Worm (Caenorhabditis elegans) whole organism, L1 larva: ENCODE measurements around the gene F35F10.5.

Experiments
- aha-1 ChIP-seq: fragments of 150-350 bp; optimal IDR thresholded peaks from 2 replicates; lab custom pipeline; 2014; ENCODE audit warnings: missing biosample characterization, missing genetic modification characterization
- alr-1 ChIP-seq: fragments of 200-800 bp; sonication (Bioruptor generic); optimal IDR thresholded peaks from 2 replicates; lab custom pipeline; 2018; ENCODE audit warnings: borderline replicate concordance, mild to moderate bottlenecking, missing genetic modification characterization, missing compliant biosample characterization
- aly-2 ChIP-seq: fragments of 150-350 bp; optimal IDR thresholded peaks from 2 replicates; lab custom pipeline; 2014; ENCODE audit warnings: missing biosample characterization, missing genetic modification characterization
- blmp-1 ChIP-seq: fragments of 150-350 bp; optimal IDR thresholded peaks from 2 replicates; lab custom pipeline; 2014; ENCODE audit warnings: missing biosample characterization, missing genetic modification characterization
- ceh-8 ChIP-seq: fragments of 200-800 bp; sonication (Bioruptor generic); optimal IDR thresholded peaks from 2 replicates; lab custom pipeline; 2018; ENCODE audit warnings: mild to moderate bottlenecking, missing genetic modification characterization, moderate library complexity, missing compliant biosample characterization
- ceh-90 ChIP-seq: sonication (generic microtip); optimal IDR thresholded peaks from 2 replicates; lab custom pipeline; 2016; ENCODE audit warnings: missing genetic modification characterization, missing compliant biosample characterization
- dpl-1 ChIP-seq, 3 experiments: fragments of 150-350 bp in 2 of 3; sonication (generic microtip) in 1 of 3; optimal IDR thresholded peaks; 2 replicates each; lab custom pipeline; 2014 to 2017; ENCODE audit warnings: missing biosample characterization in 3 of 3, missing genetic modification characterization in 3 of 3, missing genetic modification reagents in 3 of 3
- efl-1 ChIP-seq, 4 experiments: fragments of 150-350 bp; optimal IDR thresholded peaks in 3 of 4; peaks in 1 of 4; 1 replicate in 1 of 4; 2 replicates in 3 of 4; lab custom pipeline; 2014; ENCODE audit warnings: missing biosample characterization in 2 of 4, missing genetic modification characterization in 2 of 4, missing genetic modification reagents in 2 of 4
- elt-3 ChIP-seq, 6 experiments: fragments of 150-350 bp in 1 of 6; sonication (generic microtip); optimal IDR thresholded peaks; 2 replicates each; lab custom pipeline; 2017 to 2018; ENCODE audit warnings: missing biosample characterization in 6 of 6, missing genetic modification characterization in 6 of 6, inconsistent platforms in 1 of 6
- ets-5 ChIP-seq: fragments of 200-800 bp; sonication (Bioruptor generic); IDR thresholded peaks from 2 replicates; pipeline ENCODE4 v1.3.6; 2022; ENCODE audit warnings: missing genetic modification characterization, missing compliant biosample characterization
- fkh-4 ChIP-seq: sonication (generic microtip); optimal IDR thresholded peaks from 2 replicates; lab custom pipeline; 2016; ENCODE audit warnings: missing compliant biosample characterization, missing genetic modification characterization, borderline replicate concordance
- hlh-17 ChIP-seq: fragments of 200-800 bp; sonication (Bioruptor generic); optimal IDR thresholded peaks from 2 replicates; lab custom pipeline; 2018; ENCODE audit warnings: missing genetic modification characterization, mild to moderate bottlenecking, missing compliant biosample characterization, moderate library complexity, borderline replicate concordance
- hlh-4 ChIP-seq: sonication (generic microtip); optimal IDR thresholded peaks from 2 replicates; lab custom pipeline; 2016; ENCODE audit warnings: mild to moderate bottlenecking, missing genetic modification characterization, missing compliant biosample characterization
- isw-1 ChIP-seq: fragments of 200-800 bp; sonication (Bioruptor generic); IDR thresholded peaks from 2 replicates; pipeline ENCODE4 v1.3.6; 2022; ENCODE audit warnings: missing genetic modification characterization, missing compliant biosample characterization
- jun-1 ChIP-seq: fragments of 150-350 bp; optimal IDR thresholded peaks from 2 replicates; lab custom pipeline; 2014; ENCODE audit warnings: missing biosample characterization, missing genetic modification reagents, missing genetic modification characterization
- lin-13 ChIP-seq: fragments of 150-350 bp; optimal IDR thresholded peaks from 2 replicates; lab custom pipeline; 2014; ENCODE audit warnings: missing biosample characterization, missing genetic modification reagents, missing genetic modification characterization
- lin-35 ChIP-seq, 2 experiments: fragments of 150-350 bp; optimal IDR thresholded peaks; 2 replicates each; lab custom pipeline; 2014; ENCODE audit warnings: missing biosample characterization in 2 of 2, missing genetic modification characterization in 2 of 2, missing genetic modification reagents in 2 of 2
- lin-39 ChIP-seq: fragments of 150-350 bp; optimal IDR thresholded peaks from 2 replicates; lab custom pipeline; 2014; ENCODE audit warnings: missing biosample characterization, missing genetic modification reagents, missing genetic modification characterization
- lir-3 ChIP-seq: sonication (generic microtip); optimal IDR thresholded peaks from 2 replicates; lab custom pipeline; 2016; ENCODE audit warnings: mild to moderate bottlenecking, missing genetic modification characterization, moderate library complexity, missing compliant biosample characterization; ENCODE audit not compliant: poor library complexity
- mdl-1 ChIP-seq, 2 experiments: fragments of 150-350 bp; optimal IDR thresholded peaks; 2 replicates each; lab custom pipeline; 2014 to 2017; ENCODE audit warnings: missing biosample characterization in 2 of 2, missing genetic modification characterization in 2 of 2, inconsistent platforms in 1 of 2
- mef-2 ChIP-seq: fragments of 150-350 bp; optimal IDR thresholded peaks from 2 replicates; lab custom pipeline; 2014; ENCODE audit warnings: missing biosample characterization, missing genetic modification characterization
- mep-1 ChIP-seq: fragments of 150-350 bp; optimal IDR thresholded peaks from 2 replicates; lab custom pipeline; 2014; ENCODE audit warnings: missing biosample characterization, missing genetic modification characterization
- nhr-12 ChIP-seq: sonication (generic microtip); optimal IDR thresholded peaks from 2 replicates; lab custom pipeline; 2017; ENCODE audit warnings: missing biosample characterization, missing genetic modification characterization
- nhr-28 ChIP-seq: fragments of 150-350 bp; optimal IDR thresholded peaks from 2 replicates; lab custom pipeline; 2014; ENCODE audit warnings: missing biosample characterization, missing genetic modification characterization
- nhr-47 ChIP-seq: sonication (generic microtip); optimal IDR thresholded peaks from 2 replicates; lab custom pipeline; 2016; ENCODE audit warnings: mild to moderate bottlenecking, missing genetic modification characterization, moderate library complexity, missing compliant biosample characterization
- nhr-90 ChIP-seq: sonication (generic microtip); optimal IDR thresholded peaks from 2 replicates; lab custom pipeline; 2016; ENCODE audit warnings: mild to moderate bottlenecking, missing genetic modification characterization, missing compliant biosample characterization; ENCODE audit not compliant: poor library complexity
- pag-3 ChIP-seq: sonication (generic microtip); optimal IDR thresholded peaks from 2 replicates; lab custom pipeline; 2017; ENCODE audit warnings: missing genetic modification characterization, mild to moderate bottlenecking, missing compliant biosample characterization, antibody characterized with exemption, borderline replicate concordance; ENCODE audit not compliant: insufficient read depth
- sptf-1 ChIP-seq: fragments of 150-350 bp; optimal IDR thresholded peaks from 2 replicates; lab custom pipeline; 2014; ENCODE audit warnings: missing biosample characterization, missing genetic modification characterization
- tbx-2 ChIP-seq: sonication (generic microtip); optimal IDR thresholded peaks from 2 replicates; lab custom pipeline; 2016; ENCODE audit warnings: missing genetic modification characterization, missing compliant biosample characterization
- unc-130 ChIP-seq: fragments of 150-350 bp; optimal IDR thresholded peaks from 2 replicates; lab custom pipeline; 2017; ENCODE audit warnings: missing biosample characterization, missing genetic modification characterization, inconsistent platforms
- unc-30 ChIP-seq: sonication (generic microtip); optimal IDR thresholded peaks from 2 replicates; lab custom pipeline; 2017; ENCODE audit warnings: missing biosample characterization, missing genetic modification characterization
- unc-98 ChIP-seq: fragments of 200-800 bp; sonication (Bioruptor generic); IDR thresholded peaks from 2 replicates; pipeline ENCODE4 v1.3.6; 2022; ENCODE audit warnings: missing genetic modification characterization, missing compliant biosample characterization
- zip-4 ChIP-seq: fragments of 200-800 bp; sonication (Bioruptor generic); optimal IDR thresholded peaks from 2 replicates; lab custom pipeline; 2018; ENCODE audit warnings: mild to moderate bottlenecking, missing genetic modification characterization, moderate library complexity, missing compliant biosample characterization
- ztf-11 ChIP-seq, 2 experiments: sonication (generic microtip); optimal IDR thresholded peaks; 2 replicates each; lab custom pipeline; 2016 to 2017; ENCODE audit warnings: missing genetic modification characterization in 2 of 2, missing biosample characterization in 1 of 2, missing compliant biosample characterization in 1 of 2
- ztf-4 ChIP-seq: fragments of 150-350 bp; optimal IDR thresholded peaks from 2 replicates; lab custom pipeline; 2014; ENCODE audit warnings: missing biosample characterization, missing genetic modification characterization

Gene F35F10.5

ce11 chrV:3287330-3287729, 2.6 kb downstream of the F35F10.5 start, which contains the start of gene F35F10.7:
Gene F35F10.7, minus strand, starts transcription at chrV:3287430.
- TF ChIP-seq mdl-1 (tag; optimal IDR thresholded peaks at IDR 0.05; lab: Kevin White, UChicago) (no peak), aha-1 (no peak), fkh-4 (tag; lab: Kevin White, UChicago) (no peak)
- TF ChIP-seq, all 84 proteins: peak for 0

ce11 chrV:3288134-3288533, 3.4 kb downstream of the F35F10.5 start:
- TF ChIP-seq dpl-1 (GFP tag; optimal IDR thresholded peaks at IDR 0.05; lab: Kevin White, UChicago): no peak
- no peak for TF ChIP-seq ztf-4
- TF ChIP-seq efl-1 (optimal IDR thresholded peaks at IDR 0.05; lab: Kevin White, UChicago): no peak
- TF ChIP-seq efl-1 (GFP tag; optimal IDR thresholded peaks at IDR 0.05 in 1 of 2; lab: Kevin White, UChicago): no peak
- no peak for TF ChIP-seq ceh-90
- no peak for TF ChIP-seq isw-1 (GFP tag; lab: Robert Waterston, UW)
- TF ChIP-seq jun-1: no peak
- TF ChIP-seq nhr-90 (tag; lab: Kevin White, UChicago): no peak
- no peak for TF ChIP-seq lin-39 (tag; lab: Kevin White, UChicago)
- no peak for TF ChIP-seq elt-3 (tag; optimal IDR thresholded peaks at IDR 0.05; lab: Kevin White, UChicago)
- no peak for TF ChIP-seq blmp-1 (tag; lab: Kevin White, UChicago)
- TF ChIP-seq pag-3: no peak

- TF ChIP-seq alr-1 (tag; lab: Kevin White, UChicago) (no peak), aly-2 (tag; lab: Kevin White, UChicago) (no peak), zip-4 (GFP tag; lab: Kevin White, UChicago) (no peak), ets-5 (no peak), sptf-1 (no peak), lin-13 (GFP tag; lab: Kevin White, UChicago) (no peak), lin-35 (GFP tag; optimal IDR thresholded peaks at IDR 0.05; lab: Kevin White, UChicago) (no peak), efl-1 (optimal IDR thresholded peaks at IDR 0.05; lab: Kevin White, UChicago) (no peak), efl-1 (GFP tag; optimal IDR thresholded peaks at IDR 0.05 in 1 of 2; lab: Kevin White, UChicago) (no peak)
Observed at ce11 chrV:3289267-3289666, 4.5 kb downstream of the F35F10.5 start, which contains the start of gene F35F10.6. Gene F35F10.6, minus strand, starts transcription at chrV:3289367.

- no peak for TF ChIP-seq hlh-4 (tag; lab: Kevin White, UChicago)
- TF ChIP-seq hlh-17 (GFP tag; lab: Kevin White, UChicago): no peak
Observed at ce11 chrV:3295368-3295767, 10.6 kb downstream of the F35F10.5 start.

- TF ChIP-seq lir-3 (no peak), unc-130 (tag; lab: Kevin White, UChicago) (no peak), hlh-17 (GFP tag; lab: Kevin White, UChicago) (no peak), mef-2 (tag; lab: Kevin White, UChicago) (no peak), unc-30 (tag; lab: Kevin White, UChicago) (no peak), nhr-47 (tag; lab: Kevin White, UChicago) (no peak), hlh-4 (tag; lab: Kevin White, UChicago) (no peak), alr-1 (tag; lab: Kevin White, UChicago) (no peak), ztf-11 (tag; optimal IDR thresholded peaks at IDR 0.05; lab: Kevin White, UChicago) (no peak), nhr-90 (tag; lab: Kevin White, UChicago) (no peak), nhr-12 (no peak), ceh-8 (GFP tag; lab: Kevin White, UChicago) (no peak), ceh-90 (no peak), nhr-28 (tag; lab: Kevin White, UChicago) (no peak), pag-3 (no peak), aha-1 (no peak), unc-98 (GFP tag; lab: Robert Waterston, UW) (no peak), mep-1 (no peak), tbx-2 (tag; lab: Kevin White, UChicago) (no peak)
Observed at ce11 chrV:3297764-3298163, 13.0 kb downstream of the F35F10.5 start, which contains the start of gene srx-122. Gene srx-122, minus strand, starts transcription at chrV:3297864.
